Worm (Caenorhabditis elegans): Measurements from ENCODE around the gene aldo-1.

- TF ChIP-seq ceh-39 (tag; optimal IDR thresholded peaks at IDR 0.05): no peak
- no peak for TF ChIP-seq snpc-4 (tag; optimal IDR thresholded peaks at IDR 0.05)
These were observed 40.1 kb upstream of the aldo-1 start for ce11 chrIII:13604834-13605233.

Data from whole organism, mixed stage, embryonic.